Fruit fly (Drosophila melanogaster): ENCODE results near the gene CG7149.

DNA sequence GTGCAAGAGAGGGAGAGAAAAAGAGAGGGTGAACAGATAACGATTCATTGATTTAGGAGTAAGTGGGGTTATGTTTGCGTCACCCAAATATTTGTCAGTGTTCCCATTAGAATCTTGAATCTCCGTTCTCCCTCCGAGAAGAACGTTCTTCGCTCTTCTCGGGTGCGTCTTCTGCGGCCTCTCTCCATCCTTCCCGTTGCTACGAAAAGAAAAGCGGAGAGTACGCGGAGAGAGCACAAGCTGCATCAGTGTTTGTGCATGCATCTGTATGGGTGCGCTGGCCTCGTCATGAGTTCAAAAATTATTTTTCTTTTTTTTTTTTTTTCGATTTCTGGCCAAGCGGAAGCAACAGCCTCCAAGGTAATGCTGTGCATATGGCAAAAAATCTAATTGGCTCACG, 38.5 kb upstream of the CG7149 start:
- TF ChIP-seq kay (GFP tag; ENCODE audit: borderline replicate concordance), result no peak
- no peak for TF ChIP-seq toe (GFP tag; optimal IDR thresholded peaks at IDR 0.05)
- TF ChIP-seq CG14711 (tag; optimal IDR thresholded peaks at IDR 0.05), result no peak
- TF ChIP-seq Clk (GFP tag; optimal IDR thresholded peaks at IDR 0.05), result no peak
- TF ChIP-seq ovo (GFP tag; optimal IDR thresholded peaks at IDR 0.05), result no peak
- peak; percentile 3 for TF ChIP-seq CG33017 (tag; optimal IDR thresholded peaks at IDR 0.05)
- no peak for TF ChIP-seq CG7045 (GFP tag; optimal IDR thresholded peaks at IDR 0.05)
- TF ChIP-seq bab1 (GFP tag; optimal IDR thresholded peaks at IDR 0.05), result no peak
